Fruit fly (Drosophila melanogaster): ENCODE measurements around the gene Sfp24Bd.

Sfp24Bd gene

dm6 chr2L:3656667-3657066 lies 12.3 kb downstream of the Sfp24Bd start, which contains the start of gene for (continued):
- TF ChIP-seq CG16813 (GFP tag; IDR thresholded peaks at IDR 0.05; ENCODE audit: partially characterized antibody) = no peak
- no peak for TF ChIP-seq sim (GFP tag; IDR thresholded peaks at IDR 0.05)
- TF ChIP-seq nom (GFP tag; optimal IDR thresholded peaks at IDR 0.05) = peak; percentile 31
- TF ChIP-seq CG18619 (GFP tag; optimal IDR thresholded peaks at IDR 0.05) = no peak
- no peak for TF ChIP-seq Usf (GFP tag; optimal IDR thresholded peaks at IDR 0.05)
- TF ChIP-seq MESR4 (GFP tag; optimal IDR thresholded peaks at IDR 0.05) = no peak
- TF ChIP-seq CG7839 (tag; optimal IDR thresholded peaks at IDR 0.05) = no peak
- TF ChIP-seq tin (GFP tag; optimal IDR thresholded peaks at IDR 0.05) = no peak
- no peak for TF ChIP-seq mld (GFP tag; IDR thresholded peaks at IDR 0.05; ENCODE audit: partially characterized antibody)
- no peak for TF ChIP-seq gcm2 (GFP tag; optimal IDR thresholded peaks at IDR 0.05)
- no peak for TF ChIP-seq Side (GFP tag; optimal IDR thresholded peaks at IDR 0.05)
- no peak for TF ChIP-seq ara (GFP tag; IDR thresholded peaks at IDR 0.05)
- no peak for TF ChIP-seq CG10147 (GFP tag; optimal IDR thresholded peaks at IDR 0.05)
- no peak for TF ChIP-seq Spps (tag; optimal IDR thresholded peaks at IDR 0.05)
- TF ChIP-seq ttk (GFP tag; IDR thresholded peaks at IDR 0.05) = no peak
- TF ChIP-seq hth (optimal IDR thresholded peaks at IDR 0.05) = no peak
- peak; percentile 75 for TF ChIP-seq chm (GFP tag; IDR thresholded peaks at IDR 0.05)
- no peak for TF ChIP-seq CG31365 (tag; optimal IDR thresholded peaks at IDR 0.05)
- no peak for TF ChIP-seq D19A (tag; optimal IDR thresholded peaks at IDR 0.05)
- no peak for TF ChIP-seq sr (GFP tag; IDR thresholded peaks at IDR 0.05)
- no peak for TF ChIP-seq Bteb2 (GFP tag; optimal IDR thresholded peaks at IDR 0.05)
- no peak for TF ChIP-seq CG4328 (GFP tag; optimal IDR thresholded peaks at IDR 0.05)
- TF ChIP-seq dati (GFP tag; IDR thresholded peaks at IDR 0.05) = no peak
- no peak for TF ChIP-seq HmgZ (tag; optimal IDR thresholded peaks at IDR 0.05)
- TF ChIP-seq HLH3B (GFP tag; IDR thresholded peaks at IDR 0.05) = no peak
- peak; percentile 20 for TF ChIP-seq lab (GFP tag; optimal IDR thresholded peaks at IDR 0.05)
- TF ChIP-seq CG17186 (GFP tag; optimal IDR thresholded peaks at IDR 0.05) = no peak
- no peak for TF ChIP-seq CG1647 (GFP tag; optimal IDR thresholded peaks at IDR 0.05)
- no peak for TF ChIP-seq Scr (GFP tag; IDR thresholded peaks at IDR 0.05; ENCODE audit: partially characterized antibody)
- no peak for TF ChIP-seq Adf1 (GFP tag; IDR thresholded peaks at IDR 0.05)
- TF ChIP-seq psq (GFP tag; optimal IDR thresholded peaks at IDR 0.05) = no peak
- no peak for TF ChIP-seq CG10654 (GFP tag; optimal IDR thresholded peaks at IDR 0.05)
- no peak for TF ChIP-seq fru (optimal IDR thresholded peaks at IDR 0.05)
- TF ChIP-seq CG43689 (GFP tag; IDR thresholded peaks at IDR 0.05) = no peak
- TF ChIP-seq crc (GFP tag; optimal IDR thresholded peaks at IDR 0.05) = no peak
- no peak for TF ChIP-seq CG32767 (GFP tag; IDR thresholded peaks at IDR 0.05)
- TF ChIP-seq Blimp-1 (GFP tag; optimal IDR thresholded peaks at IDR 0.05) = no peak
- no peak for TF ChIP-seq ash1 (GFP tag; optimal IDR thresholded peaks at IDR 0.05)
- TF ChIP-seq Poxn (GFP tag; IDR thresholded peaks at IDR 0.05) = no peak
- TF ChIP-seq CG12155 (GFP tag; optimal IDR thresholded peaks at IDR 0.05) = peak; percentile 93
- TF ChIP-seq Mes4 (GFP tag; optimal IDR thresholded peaks at IDR 0.05) = no peak
- no peak for TF ChIP-seq CG13894 (tag; optimal IDR thresholded peaks at IDR 0.05)
- TF ChIP-seq grn (GFP tag; optimal IDR thresholded peaks at IDR 0.05) = no peak
- no peak for TF ChIP-seq danr (GFP tag; IDR thresholded peaks at IDR 0.05)
- TF ChIP-seq CG7372 (GFP tag; IDR thresholded peaks at IDR 0.05) = no peak
- peak; percentile 21 for TF ChIP-seq CG2678 (tag; optimal IDR thresholded peaks at IDR 0.05)
- TF ChIP-seq GATAe (GFP tag; conservative IDR thresholded peaks at IDR 0.05) = no peak
- TF ChIP-seq gro (GFP tag; optimal IDR thresholded peaks at IDR 0.05) = no peak
- no peak for TF ChIP-seq CG2116 (GFP tag; optimal IDR thresholded peaks at IDR 0.05)
- no peak for TF ChIP-seq al (GFP tag; IDR thresholded peaks at IDR 0.05)
- TF ChIP-seq CG10431 (GFP tag; optimal IDR thresholded peaks at IDR 0.05) = no peak
- no peak for TF ChIP-seq Hr51 (GFP tag; optimal IDR thresholded peaks at IDR 0.05)
- TF ChIP-seq kah (GFP tag; optimal IDR thresholded peaks at IDR 0.05) = peak; percentile 56
